Worm (Caenorhabditis elegans) whole organism, L4 larva: ENCODE results near the gene B0554.5.

ENCODE experiments used
- F10B5.3 ChIP-seq: sonication (generic microtip); optimal IDR thresholded peaks from 2 replicates; lab custom pipeline; 2016; ENCODE audit warnings: mild to moderate bottlenecking, missing genetic modification characterization, missing compliant biosample characterization
- F26F4.8 ChIP-seq: fragments of 200-800 bp; sonication (Bioruptor generic); conservative IDR thresholded peaks from 2 replicates; pipeline ENCODE4 v1.3.6; 2022; ENCODE audit warnings: missing genetic modification characterization, missing compliant biosample characterization
- F44E2.7 ChIP-seq: fragments of 200-800 bp; sonication (Bioruptor generic); IDR thresholded peaks from 2 replicates; pipeline ENCODE4 v2.1.2; 2022; ENCODE audit warnings: missing genetic modification characterization, missing compliant biosample characterization
- T20F7.1 ChIP-seq: fragments of 200-800 bp; sonication (Bioruptor generic); optimal IDR thresholded peaks from 2 replicates; lab custom pipeline; 2018; ENCODE audit warnings: mild to moderate bottlenecking, missing genetic modification characterization, missing compliant biosample characterization
- T26A8.4 ChIP-seq: fragments of 200-800 bp; sonication (Bioruptor generic); IDR thresholded peaks from 2 replicates; pipeline ENCODE4 v1.3.6; 2022; ENCODE audit warnings: missing genetic modification characterization, missing compliant biosample characterization
- Y105C5A.15 ChIP-seq: fragments of 200-800 bp; sonication (Bioruptor generic); IDR thresholded peaks from 2 replicates; pipeline ENCODE4 v1.3.6; 2022; ENCODE audit warnings: missing genetic modification characterization, missing compliant biosample characterization
- Y48G9A.11 ChIP-seq: fragments of 200-800 bp; sonication (Bioruptor generic); IDR thresholded peaks from 2 replicates; pipeline ENCODE4 v1.3.6; 2022; ENCODE audit warnings: missing genetic modification reagents, missing genetic modification characterization, missing compliant biosample characterization
- Y5F2A.4 ChIP-seq: fragments of 200-800 bp; sonication (Bioruptor generic); optimal IDR thresholded peaks from 2 replicates; lab custom pipeline; 2018; ENCODE audit warnings: mild to moderate bottlenecking, missing genetic modification characterization, missing compliant biosample characterization
- Y75B8A.6 ChIP-seq: fragments of 200-800 bp; sonication (Bioruptor generic); IDR thresholded peaks from 2 replicates; pipeline ENCODE4 v1.3.6; 2022; ENCODE audit warnings: missing genetic modification reagents, missing genetic modification characterization, missing compliant biosample characterization
- aha-1 ChIP-seq: fragments of 150-350 bp; peaks from one replicate; lab custom pipeline; 2014; ENCODE audit warnings: missing biosample characterization, missing genetic modification characterization
- aly-2 ChIP-seq: sonication (generic microtip); optimal IDR thresholded peaks from 2 replicates; lab custom pipeline; 2018; ENCODE audit warnings: missing biosample characterization, missing genetic modification characterization
- arid-1 ChIP-seq: fragments of 200-800 bp; sonication (Bioruptor generic); conservative IDR thresholded peaks from 2 replicates; pipeline ENCODE4 v1.3.6; 2022; ENCODE audit warnings: missing genetic modification reagents, missing genetic modification characterization, missing compliant biosample characterization
- attf-4 ChIP-seq: sonication (generic microtip); optimal IDR thresholded peaks from 3 replicates; lab custom pipeline; 2017; ENCODE audit warnings: missing biosample characterization, missing genetic modification characterization
- ceh-32 ChIP-seq: sonication (generic microtip); optimal IDR thresholded peaks from 2 replicates; lab custom pipeline; 2016; ENCODE audit warnings: mild to moderate bottlenecking, missing genetic modification characterization, missing compliant biosample characterization; ENCODE audit not compliant: poor library complexity
- ctbp-1 ChIP-seq: fragments of 200-800 bp; sonication (Bioruptor generic); IDR thresholded peaks from 2 replicates; pipeline ENCODE4 v1.3.6; 2022; ENCODE audit warnings: missing genetic modification reagents, missing genetic modification characterization, missing compliant biosample characterization
- daf-12 ChIP-seq: fragments of 150-350 bp; optimal IDR thresholded peaks from 2 replicates; lab custom pipeline; 2014; ENCODE audit warnings: missing biosample characterization, missing genetic modification reagents, missing genetic modification characterization
- daf-16 ChIP-seq, 3 experiments: sonication (generic microtip); optimal IDR thresholded peaks; 2 replicates each; lab custom pipeline; 2016 to 2017; ENCODE audit warnings: missing genetic modification characterization in 3 of 3, missing genetic modification reagents in 3 of 3, mild to moderate bottlenecking in 2 of 3, missing compliant biosample characterization in 2 of 3, missing biosample characterization in 1 of 3, moderate library complexity in 1 of 3
- daf-8 ChIP-seq: fragments of 200-800 bp; sonication (Bioruptor generic); IDR thresholded peaks from 2 replicates; pipeline ENCODE4 v1.3.6; 2022; ENCODE audit warnings: missing genetic modification characterization, missing compliant biosample characterization
- dmd-6 ChIP-seq: fragments of 200-800 bp; sonication (Bioruptor generic); IDR thresholded peaks from 2 replicates; pipeline ENCODE4 v1.3.6; 2022; ENCODE audit warnings: missing genetic modification reagents, missing genetic modification characterization, missing compliant biosample characterization
- duxl-1 ChIP-seq: sonication (generic microtip); optimal IDR thresholded peaks from 2 replicates; lab custom pipeline; 2016; ENCODE audit warnings: mild to moderate bottlenecking, missing genetic modification characterization, moderate library complexity, missing compliant biosample characterization; ENCODE audit not compliant: poor library complexity
- dve-1 ChIP-seq: sonication (generic microtip); optimal IDR thresholded peaks from 2 replicates; lab custom pipeline; 2017; ENCODE audit warnings: antibody characterized with exemption, mild to moderate bottlenecking, missing genetic modification characterization, missing compliant biosample characterization; ENCODE audit not compliant: insufficient read depth
- fkh-10 ChIP-seq: fragments of 150-350 bp; optimal IDR thresholded peaks from 2 replicates; lab custom pipeline; 2014; ENCODE audit warnings: missing biosample characterization, missing genetic modification reagents, missing genetic modification characterization
- hmg-1.1 ChIP-seq: fragments of 200-800 bp; sonication (Bioruptor generic); IDR thresholded peaks from 2 replicates; pipeline ENCODE4 v1.3.6; 2022; ENCODE audit warnings: missing genetic modification reagents, missing genetic modification characterization, missing compliant biosample characterization
- lim-7 ChIP-seq: fragments of 200-800 bp; sonication (Bioruptor generic); IDR thresholded peaks from 2 replicates; pipeline ENCODE4 v1.3.6; 2022; ENCODE audit warnings: missing genetic modification characterization, missing compliant biosample characterization
- lin-1 ChIP-seq: fragments of 200-800 bp; sonication (Bioruptor generic); IDR thresholded peaks from 2 replicates; pipeline ENCODE4 v1.3.6; 2022; ENCODE audit warnings: missing genetic modification reagents, missing genetic modification characterization, missing compliant biosample characterization
- lin-13 ChIP-seq: fragments of 150-350 bp; optimal IDR thresholded peaks from 2 replicates; lab custom pipeline; 2014; ENCODE audit warnings: missing biosample characterization, missing genetic modification reagents, missing genetic modification characterization
- lin-15B ChIP-seq: fragments of 150-350 bp; sonication (generic microtip); optimal IDR thresholded peaks from 3 replicates; lab custom pipeline; 2014; ENCODE audit warnings: missing biosample characterization, missing genetic modification characterization
- lir-3 ChIP-seq: sonication (generic microtip); optimal IDR thresholded peaks from 2 replicates; lab custom pipeline; 2016; ENCODE audit warnings: mild to moderate bottlenecking, missing genetic modification characterization, missing compliant biosample characterization
- madf-5 ChIP-seq, 2 experiments: fragments of 200-800 bp; sonication (Bioruptor generic); IDR thresholded peaks; 2 replicates each; pipeline ENCODE4 v1.3.6; 2022; ENCODE audit warnings: missing compliant biosample characterization in 2 of 2, missing genetic modification characterization in 2 of 2
- mxl-2 ChIP-seq: fragments of 200-800 bp; sonication (Bioruptor generic); conservative IDR thresholded peaks from 2 replicates; pipeline ENCODE4 v1.3.6; 2022; ENCODE audit warnings: missing genetic modification reagents, missing genetic modification characterization, missing compliant biosample characterization
- mxl-3 ChIP-seq: fragments of 200-800 bp; sonication (Bioruptor generic); optimal IDR thresholded peaks from 2 replicates; lab custom pipeline; 2018; ENCODE audit warnings: mild to moderate bottlenecking, missing genetic modification characterization, missing compliant biosample characterization
- nhr-10 ChIP-seq: fragments of 150-350 bp; optimal IDR thresholded peaks from 2 replicates; lab custom pipeline; 2014; ENCODE audit warnings: missing biosample characterization, missing genetic modification characterization
- nhr-237 ChIP-seq: sonication (generic microtip); optimal IDR thresholded peaks from 2 replicates; lab custom pipeline; 2017; ENCODE audit warnings: missing biosample characterization, missing genetic modification characterization
- nhr-41 ChIP-seq: fragments of 200-800 bp; sonication (Bioruptor generic); IDR thresholded peaks from 2 replicates; pipeline ENCODE4 v1.3.6; 2022; ENCODE audit warnings: missing genetic modification reagents, missing genetic modification characterization, missing compliant biosample characterization
- nhr-76 ChIP-seq: fragments of 150-350 bp; optimal IDR thresholded peaks from 2 replicates; lab custom pipeline; 2014; ENCODE audit warnings: missing biosample characterization, missing genetic modification characterization
- php-3 ChIP-seq: fragments of 200-800 bp; sonication (Bioruptor generic); IDR thresholded peaks from 2 replicates; pipeline ENCODE4 v1.3.6; 2022; ENCODE audit warnings: missing genetic modification reagents, missing genetic modification characterization, missing compliant biosample characterization
- pqm-1 ChIP-seq: sonication (generic microtip); optimal IDR thresholded peaks from 2 replicates; lab custom pipeline; 2017; ENCODE audit warnings: missing biosample characterization, missing genetic modification characterization
- set-16 ChIP-seq: fragments of 200-800 bp; sonication (Bioruptor generic); IDR thresholded peaks from 2 replicates; pipeline ENCODE4 v1.3.6; 2022; ENCODE audit warnings: missing genetic modification reagents, missing genetic modification characterization, missing compliant biosample characterization
- snpc-1.2 ChIP-seq: fragments of 200-800 bp; sonication (Bioruptor generic); IDR thresholded peaks from 2 replicates; pipeline ENCODE4 v1.3.6; 2022; ENCODE audit warnings: missing genetic modification reagents, missing genetic modification characterization, missing compliant biosample characterization
- spr-1 ChIP-seq: sonication (generic microtip); optimal IDR thresholded peaks from 2 replicates; lab custom pipeline; 2016; ENCODE audit warnings: mild to moderate bottlenecking, missing genetic modification characterization, missing compliant biosample characterization
- unc-62 ChIP-seq, 3 experiments: fragments of 150-350 bp in 1 of 3; sonication (generic microtip); optimal IDR thresholded peaks in 2 of 3; peaks in 1 of 3; 1 replicate in 1 of 3; 2 replicates in 2 of 3; lab custom pipeline; 2014 to 2017; ENCODE audit warnings: missing biosample characterization in 3 of 3, missing genetic modification characterization in 3 of 3, missing genetic modification reagents in 3 of 3, missing genotype in 1 of 3
- vab-7 ChIP-seq: fragments of 200-800 bp; sonication (Bioruptor generic); IDR thresholded peaks from 2 replicates; pipeline ENCODE4 v1.3.6; 2022; ENCODE audit warnings: missing genetic modification reagents, missing genetic modification characterization, missing compliant biosample characterization
- zfp-2 ChIP-seq: sonication (generic microtip); optimal IDR thresholded peaks from 2 replicates; lab custom pipeline; 2016; ENCODE audit warnings: mild to moderate bottlenecking, missing genetic modification characterization, missing compliant biosample characterization
- ztf-11 ChIP-seq: fragments of 150-350 bp; optimal IDR thresholded peaks from 2 replicates; lab custom pipeline; 2014; ENCODE audit warnings: missing biosample characterization, missing genetic modification characterization

Gene B0554.5

ce11 chrV:467507-467906 lies 43.3 kb downstream of the B0554.5 start:
- TF ChIP-seq T26A8.4, result no peak
- TF ChIP-seq lin-13 (GFP tag; lab: Kevin White, UChicago), result no peak
- peak in 1 of 2 experiments; percentile 73 for TF ChIP-seq unc-62 (GFP tag; optimal IDR thresholded peaks at IDR 0.05 in 1 of 2; lab: Kevin White, UChicago)
- no peak for TF ChIP-seq unc-62 (tag; optimal IDR thresholded peaks at IDR 0.05; lab: Kevin White, UChicago)
- peak; percentile 4 for TF ChIP-seq dve-1
- TF ChIP-seq, all 104 proteins: peak for 2

DNA sequence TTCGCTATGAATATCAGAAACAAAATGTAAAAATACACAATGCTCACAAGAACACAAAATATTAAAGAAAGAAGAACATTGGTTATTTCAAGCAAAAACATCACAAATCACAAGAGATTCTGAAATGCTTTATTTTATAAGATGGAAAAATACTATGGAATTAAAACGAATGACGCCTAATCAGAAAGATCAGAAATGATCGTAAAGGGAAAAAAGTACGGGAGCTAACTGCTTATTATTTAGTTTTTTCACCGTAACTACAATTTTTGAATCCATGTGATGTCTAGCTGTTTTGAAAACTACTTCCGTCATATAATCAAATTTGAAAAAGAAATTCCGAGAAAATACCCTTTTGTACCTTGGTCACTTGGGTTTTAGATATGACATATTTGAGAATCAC lies 44.2 kb downstream of the B0554.5 start, which contains the start of gene srbc-57:
srbc-57 (minus strand) TSS at position 101 of the 400 bp plus-strand sequence.
- TF ChIP-seq hmg-1.1 (GFP tag; lab: Robert Waterston, UW) (no peak), lin-1 (no peak), nhr-10 (tag; lab: Kevin White, UChicago) (no peak), arid-1 (GFP tag; lab: Robert Waterston, UW) (no peak), attf-4 (tag; lab: Kevin White, UChicago) (no peak), mxl-2 (GFP tag; lab: Robert Waterston, UW) (no peak), lin-13 (GFP tag; lab: Kevin White, UChicago) (no peak), dve-1 (no peak)

DNA sequence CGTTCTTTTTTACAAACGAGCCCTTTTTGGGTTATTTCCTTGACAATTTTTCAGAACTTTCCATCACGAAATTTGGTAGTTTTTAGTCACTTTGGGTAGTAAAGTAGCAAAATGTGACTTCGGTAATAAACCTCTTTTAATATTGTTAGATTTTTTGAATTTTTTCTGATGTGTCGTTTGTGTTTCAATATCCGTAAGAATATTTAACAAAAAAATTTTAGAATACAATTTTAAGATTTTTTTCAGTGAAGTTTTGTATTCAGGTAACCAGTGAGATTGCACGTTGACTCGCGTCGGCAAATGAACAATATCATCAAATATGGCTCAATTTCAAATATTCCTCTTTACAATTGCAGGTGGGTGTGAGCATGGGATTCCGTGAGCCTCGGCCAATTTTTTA lies 48.3 kb downstream of the B0554.5 start, which contains the start of gene srt-31:
srt-31 (plus strand) TSS at position 301 of the 400 bp plus-strand sequence.
- TF ChIP-seq duxl-1 (tag; lab: Kevin White, UChicago), result no peak
- TF ChIP-seq nhr-41 (GFP tag; lab: Robert Waterston, UW), result no peak
- no peak for TF ChIP-seq F10B5.3
- no peak for TF ChIP-seq Y105C5A.15 (GFP tag; lab: Robert Waterston, UW)
- TF ChIP-seq daf-16 (GFP tag; optimal IDR thresholded peaks at IDR 0.05; lab: Kevin White, UChicago), result no peak
- TF ChIP-seq daf-16 (tag; optimal IDR thresholded peaks at IDR 0.05; lab: Kevin White, UChicago), result no peak
- TF ChIP-seq, all 104 proteins: peak for 0

DNA sequence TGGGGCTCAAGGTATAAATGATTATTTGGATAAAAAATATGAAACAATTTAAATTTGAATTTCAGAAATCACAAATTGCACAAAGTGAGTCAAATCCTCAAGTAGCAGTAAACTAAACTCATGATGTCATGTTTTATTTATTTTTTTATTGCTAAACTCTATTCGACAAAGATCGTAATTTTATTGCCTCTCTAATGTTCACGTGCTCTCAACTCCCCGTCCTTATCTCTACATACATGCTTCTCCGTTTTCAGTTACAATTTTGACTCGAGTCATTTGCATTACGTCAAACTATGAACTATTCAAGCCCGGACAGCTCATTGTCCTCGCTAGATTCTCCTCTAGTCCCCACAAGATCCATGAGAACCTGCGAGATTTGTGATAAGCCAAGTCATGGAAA lies 50.3 kb downstream of the B0554.5 start, which contains the start of gene nhr-99:
nhr-99 (plus strand) TSS at position 263 of the 400 bp plus-strand sequence.
- TF ChIP-seq Y5F2A.4 (GFP tag; lab: Kevin White, UChicago) (no peak), hmg-1.1 (GFP tag; lab: Robert Waterston, UW) (no peak), vab-7 (GFP tag; lab: Robert Waterston, UW) (no peak), dmd-6 (GFP tag; lab: Robert Waterston, UW) (peak; percentile 79), daf-8 (no peak), mxl-3 (GFP tag; lab: Kevin White, UChicago) (peak; percentile 27), aly-2 (tag; lab: Kevin White, UChicago) (no peak), lin-15B (tag; lab: Kevin White, UChicago) (no peak), spr-1 (tag; lab: Kevin White, UChicago) (no peak), F10B5.3 (no peak), Y75B8A.6 (no peak), attf-4 (tag; lab: Kevin White, UChicago) (no peak), fkh-10 (GFP tag; lab: Kevin White, UChicago) (no peak), set-16 (GFP tag; lab: Robert Waterston, UW) (no peak), php-3 (GFP tag; lab: Robert Waterston, UW) (peak; percentile 94), nhr-237 (tag; lab: Kevin White, UChicago) (no peak), ceh-32 (no peak), nhr-76 (no peak), Y48G9A.11 (GFP tag; lab: Robert Waterston, UW) (no peak), lim-7 (GFP tag; lab: Robert Waterston, UW) (no peak), lir-3 (tag; lab: Kevin White, UChicago) (no peak), ztf-11 (tag; lab: Kevin White, UChicago) (no peak), zfp-2 (tag; lab: Kevin White, UChicago) (no peak), ctbp-1 (GFP tag; lab: Robert Waterston, UW) (no peak), F44E2.7 (GFP tag; lab: Robert Waterston, UW) (no peak), F26F4.8 (no peak), daf-12 (tag; lab: Kevin White, UChicago) (no peak), aha-1 (tag; lab: Kevin White, UChicago) (no peak), pqm-1 (tag; lab: Kevin White, UChicago) (peak; percentile 46), daf-16 (GFP tag; optimal IDR thresholded peaks at IDR 0.05; lab: Kevin White, UChicago) (no peak), daf-16 (tag; optimal IDR thresholded peaks at IDR 0.05; lab: Kevin White, UChicago) (peak; percentile 75), arid-1 (GFP tag; lab: Robert Waterston, UW) (no peak), snpc-1.2 (GFP tag; lab: Robert Waterston, UW) (no peak), T20F7.1 (no peak), madf-5 (GFP tag; IDR thresholded peaks at IDR 0.05; lab: Robert Waterston, UW) (no peak)
